Worm (Caenorhabditis elegans) whole organism, mixed stage, embryonic: ENCODE data around the gene C39H7.4.

Source experiments
- M03D4.4 ChIP-seq: sonication (generic microtip); optimal IDR thresholded peaks from 2 replicates; lab custom pipeline; 2017; ENCODE audit warnings: mild to moderate bottlenecking, missing genetic modification characterization, missing compliant biosample characterization
- bed-3 ChIP-seq: fragments of 200-800 bp; sonication (Bioruptor generic); optimal IDR thresholded peaks from 3 replicates; lab custom pipeline; 2018; ENCODE audit warnings: mild to moderate bottlenecking, missing genetic modification characterization, moderate library complexity, missing compliant biosample characterization
- blmp-1 ChIP-seq: fragments of 150-350 bp; optimal IDR thresholded peaks from 2 replicates; lab custom pipeline; 2014; ENCODE audit warnings: missing biosample characterization, missing genetic modification characterization
- ceh-39 ChIP-seq: fragments of 150-350 bp; optimal IDR thresholded peaks from 2 replicates; lab custom pipeline; 2014; ENCODE audit warnings: missing biosample characterization, missing genetic modification characterization
- ceh-43 ChIP-seq: fragments of 200-800 bp; sonication (Bioruptor generic); optimal IDR thresholded peaks from 2 replicates; lab custom pipeline; 2018; ENCODE audit warnings: mild to moderate bottlenecking, missing genetic modification characterization, moderate library complexity, missing compliant biosample characterization
- ceh-83 ChIP-seq: fragments of 200-800 bp; sonication (Bioruptor generic); optimal IDR thresholded peaks from 2 replicates; lab custom pipeline; 2018; ENCODE audit warnings: mild to moderate bottlenecking, missing genetic modification characterization, missing compliant biosample characterization
- ces-1 ChIP-seq: fragments of 150-350 bp; optimal IDR thresholded peaks from 2 replicates; lab custom pipeline; 2014; ENCODE audit warnings: missing biosample characterization, missing genetic modification reagents, missing genetic modification characterization
- cnd-1 ChIP-seq: fragments of 200-800 bp; sonication (Bioruptor generic); optimal IDR thresholded peaks from 2 replicates; lab custom pipeline; 2018; ENCODE audit warnings: mild to moderate bottlenecking, missing genetic modification characterization, missing compliant biosample characterization
- drap-1 ChIP-seq: fragments of 200-800 bp; sonication (Bioruptor generic); optimal IDR thresholded peaks from 3 replicates; lab custom pipeline; 2018; ENCODE audit warnings: mild to moderate bottlenecking, missing genetic modification characterization, missing compliant biosample characterization
- elt-1 ChIP-seq: sonication (generic microtip); optimal IDR thresholded peaks from 2 replicates; lab custom pipeline; 2017; ENCODE audit warnings: missing genetic modification characterization, mild to moderate bottlenecking, missing compliant biosample characterization, antibody characterized with exemption, moderate library complexity, borderline replicate concordance; ENCODE audit not compliant: insufficient read depth
- flh-1 ChIP-seq: fragments of 200-800 bp; sonication (Bioruptor generic); optimal IDR thresholded peaks from 2 replicates; lab custom pipeline; 2018; ENCODE audit warnings: mild to moderate bottlenecking, missing genetic modification characterization, moderate library complexity, missing compliant biosample characterization
- ham-2 ChIP-seq: fragments of 200-800 bp; sonication (Bioruptor generic); optimal IDR thresholded peaks from 2 replicates; lab custom pipeline; 2018; ENCODE audit warnings: mild to moderate bottlenecking, missing genetic modification characterization, missing compliant biosample characterization
- hlh-1 ChIP-seq: fragments of 150-350 bp; optimal IDR thresholded peaks from 2 replicates; lab custom pipeline; 2014; ENCODE audit warnings: missing biosample characterization, missing genetic modification reagents, missing genetic modification characterization
- lin-13 ChIP-seq: fragments of 150-350 bp; optimal IDR thresholded peaks from 2 replicates; lab custom pipeline; 2014; ENCODE audit warnings: missing biosample characterization, missing genetic modification characterization
- lin-32 ChIP-seq: fragments of 200-800 bp; sonication (Bioruptor generic); optimal IDR thresholded peaks from 2 replicates; lab custom pipeline; 2018; ENCODE audit warnings: mild to moderate bottlenecking, missing genetic modification characterization, missing compliant biosample characterization
- lsy-2 ChIP-seq: fragments of 150-350 bp; optimal IDR thresholded peaks from 2 replicates; lab custom pipeline; 2014; ENCODE audit warnings: missing biosample characterization, missing genetic modification characterization
- mab-5 ChIP-seq: fragments of 150-350 bp; optimal IDR thresholded peaks from 2 replicates; lab custom pipeline; 2014; ENCODE audit warnings: missing biosample characterization, missing genetic modification characterization
- mep-1 ChIP-seq: fragments of 150-350 bp; optimal IDR thresholded peaks from 2 replicates; lab custom pipeline; 2017; ENCODE audit warnings: missing biosample characterization, missing genetic modification reagents, missing genetic modification characterization, inconsistent platforms
- mls-2 ChIP-seq: sonication (generic microtip); optimal IDR thresholded peaks from 2 replicates; lab custom pipeline; 2016; ENCODE audit warnings: mild to moderate bottlenecking, missing genetic modification characterization, moderate library complexity, missing compliant biosample characterization
- nhr-12 ChIP-seq: fragments of 150-350 bp; optimal IDR thresholded peaks from 2 replicates; lab custom pipeline; 2014; ENCODE audit warnings: missing biosample characterization, missing genetic modification characterization
- nhr-2 ChIP-seq: fragments of 150-350 bp; optimal IDR thresholded peaks from 2 replicates; lab custom pipeline; 2014; ENCODE audit warnings: missing biosample characterization, missing genetic modification characterization
- nhr-237 ChIP-seq: fragments of 150-350 bp; optimal IDR thresholded peaks from 2 replicates; lab custom pipeline; 2014; ENCODE audit warnings: missing biosample characterization, missing genetic modification characterization
- nhr-28 ChIP-seq: fragments of 150-350 bp; optimal IDR thresholded peaks from 2 replicates; lab custom pipeline; 2014; ENCODE audit warnings: missing biosample characterization, missing genetic modification characterization
- nhr-76 ChIP-seq: sonication (generic microtip); optimal IDR thresholded peaks from 2 replicates; lab custom pipeline; 2017; ENCODE audit warnings: missing biosample characterization, missing genetic modification characterization
- pha-4 ChIP-seq: fragments of 150-350 bp; optimal IDR thresholded peaks from 2 replicates; lab custom pipeline; 2018; ENCODE audit warnings: missing biosample characterization, missing genetic modification reagents, missing genetic modification characterization
- sem-2 ChIP-seq: fragments of 200-800 bp; sonication (Bioruptor generic); optimal IDR thresholded peaks from 2 replicates; lab custom pipeline; 2018; ENCODE audit warnings: mild to moderate bottlenecking, missing genetic modification characterization, missing compliant biosample characterization
- snpc-4 ChIP-seq: fragments of 150-350 bp; optimal IDR thresholded peaks from 2 replicates; lab custom pipeline; 2014; ENCODE audit warnings: missing biosample characterization, missing genetic modification characterization
- sptf-1 ChIP-seq: sonication (generic microtip); optimal IDR thresholded peaks from 2 replicates; lab custom pipeline; 2017; ENCODE audit warnings: mild to moderate bottlenecking, missing genetic modification characterization, moderate library complexity, missing compliant biosample characterization
- tbx-8 ChIP-seq: fragments of 200-800 bp; sonication (Bioruptor generic); optimal IDR thresholded peaks from 2 replicates; lab custom pipeline; 2018; ENCODE audit warnings: mild to moderate bottlenecking, missing genetic modification characterization, moderate library complexity, missing compliant biosample characterization
- unc-120 ChIP-seq: sonication (generic microtip); optimal IDR thresholded peaks from 2 replicates; lab custom pipeline; 2017; ENCODE audit warnings: missing genetic modification characterization, missing compliant biosample characterization; ENCODE audit not compliant: poor library complexity, severe bottlenecking
- unc-39 ChIP-seq: fragments of 150-350 bp; optimal IDR thresholded peaks from 2 replicates; lab custom pipeline; 2014; ENCODE audit warnings: missing biosample characterization, missing genetic modification characterization
- unc-62 ChIP-seq: fragments of 150-350 bp; optimal IDR thresholded peaks from 2 replicates; lab custom pipeline; 2014; ENCODE audit warnings: missing biosample characterization, missing genetic modification reagents, missing genetic modification characterization
- zip-8 ChIP-seq: fragments of 150-350 bp; optimal IDR thresholded peaks from 2 replicates; lab custom pipeline; 2014; ENCODE audit warnings: missing biosample characterization, missing genetic modification characterization
- ztf-11 ChIP-seq: fragments of 150-350 bp; optimal IDR thresholded peaks from 2 replicates; lab custom pipeline; 2014; ENCODE audit warnings: missing biosample characterization, missing genetic modification characterization

The C39H7.4 gene

ce11 chrIV:5598515-5599132 is 15.8 kb downstream of the C39H7.4 start:
- no peak for TF ChIP-seq tbx-8
- TF ChIP-seq lsy-2 (tag; lab: Kevin White, UChicago), result no peak
- no peak for TF ChIP-seq nhr-12 (tag; lab: Kevin White, UChicago)
- no peak for TF ChIP-seq ceh-83
- no peak for TF ChIP-seq ztf-11 (tag; lab: Kevin White, UChicago)
- no peak for TF ChIP-seq cnd-1 (tag; lab: Kevin White, UChicago)
- no peak for TF ChIP-seq nhr-2 (tag; lab: Kevin White, UChicago)
- no peak for TF ChIP-seq hlh-1 (tag; lab: Kevin White, UChicago)
- no peak for TF ChIP-seq elt-1 (tag; lab: Kevin White, UChicago)
- no peak for TF ChIP-seq ceh-43
- no peak for TF ChIP-seq ces-1
- TF ChIP-seq nhr-237 (tag; lab: Kevin White, UChicago), result no peak
- no peak for TF ChIP-seq unc-39 (tag; lab: Kevin White, UChicago)
- no peak for TF ChIP-seq ceh-39 (tag; lab: Kevin White, UChicago)
- TF ChIP-seq ham-2 (GFP tag; lab: Kevin White, UChicago), result no peak
- no peak for TF ChIP-seq bed-3 (GFP tag; lab: Kevin White, UChicago)
- TF ChIP-seq blmp-1, result no peak

- no peak for TF ChIP-seq mep-1
- no peak for TF ChIP-seq nhr-2 (tag; lab: Kevin White, UChicago)
- no peak for TF ChIP-seq mab-5 (tag; lab: Kevin White, UChicago)
- TF ChIP-seq unc-39 (tag; lab: Kevin White, UChicago), result no peak
- TF ChIP-seq pha-4, result no peak
- no peak for TF ChIP-seq elt-1 (tag; lab: Kevin White, UChicago)
- no peak for TF ChIP-seq ceh-39 (tag; lab: Kevin White, UChicago)
- TF ChIP-seq hlh-1 (tag; lab: Kevin White, UChicago), result no peak
- TF ChIP-seq lsy-2 (tag; lab: Kevin White, UChicago), result no peak
- TF ChIP-seq, all 35 proteins: peak for 0
Observed at ce11 chrIV:5595567-5595966, 18.8 kb downstream of the C39H7.4 start.

- TF ChIP-seq nhr-2 (tag; lab: Kevin White, UChicago) (no peak), hlh-1 (tag; lab: Kevin White, UChicago) (peak; percentile 94), pha-4 (peak; percentile 65), snpc-4 (tag; lab: Kevin White, UChicago) (no peak), unc-39 (tag; lab: Kevin White, UChicago) (no peak), nhr-76 (tag; lab: Kevin White, UChicago) (no peak), tbx-8 (no peak), drap-1 (no peak), bed-3 (GFP tag; lab: Kevin White, UChicago) (no peak), ces-1 (no peak), lsy-2 (tag; lab: Kevin White, UChicago) (no peak), flh-1 (GFP tag; lab: Kevin White, UChicago) (no peak), lin-13 (tag; lab: Kevin White, UChicago) (no peak), unc-62 (peak; percentile 99), lin-32 (no peak), nhr-28 (tag; lab: Kevin White, UChicago) (no peak), mls-2 (tag; lab: Kevin White, UChicago) (no peak), ceh-83 (no peak), ceh-39 (tag; lab: Kevin White, UChicago) (no peak), nhr-237 (tag; lab: Kevin White, UChicago) (no peak), sptf-1 (tag; lab: Kevin White, UChicago) (no peak), mep-1 (no peak), M03D4.4 (tag; lab: Kevin White, UChicago) (no peak), unc-120 (tag; lab: Kevin White, UChicago) (peak; percentile 66), cnd-1 (tag; lab: Kevin White, UChicago) (no peak), blmp-1 (no peak)
Observed at ce11 chrIV:5593804-5594214, 20.6 kb downstream of the C39H7.4 start.

ce11 chrIV:5592956-5593355 is 21.5 kb downstream of the C39H7.4 start:
- no peak for TF ChIP-seq tbx-8
- no peak for TF ChIP-seq ztf-11 (tag; lab: Kevin White, UChicago)
- TF ChIP-seq zip-8 (tag; lab: Kevin White, UChicago), result no peak
- no peak for TF ChIP-seq unc-120 (tag; lab: Kevin White, UChicago)
- no peak for TF ChIP-seq sem-2 (GFP tag; lab: Kevin White, UChicago)
- no peak for TF ChIP-seq nhr-28 (tag; lab: Kevin White, UChicago)
- TF ChIP-seq lin-32, result no peak
- no peak for TF ChIP-seq ceh-43
- no peak for TF ChIP-seq flh-1 (GFP tag; lab: Kevin White, UChicago)
- no peak for TF ChIP-seq unc-62
- TF ChIP-seq pha-4, result no peak
- TF ChIP-seq ham-2 (GFP tag; lab: Kevin White, UChicago), result no peak
- TF ChIP-seq drap-1, result no peak
